Fruit fly (Drosophila melanogaster): ENCODE data around the gene Dci.
A peak's percentile ranks its signal among the peaks of the same experiment; 100 is the strongest.

Gene Dci

DNA sequence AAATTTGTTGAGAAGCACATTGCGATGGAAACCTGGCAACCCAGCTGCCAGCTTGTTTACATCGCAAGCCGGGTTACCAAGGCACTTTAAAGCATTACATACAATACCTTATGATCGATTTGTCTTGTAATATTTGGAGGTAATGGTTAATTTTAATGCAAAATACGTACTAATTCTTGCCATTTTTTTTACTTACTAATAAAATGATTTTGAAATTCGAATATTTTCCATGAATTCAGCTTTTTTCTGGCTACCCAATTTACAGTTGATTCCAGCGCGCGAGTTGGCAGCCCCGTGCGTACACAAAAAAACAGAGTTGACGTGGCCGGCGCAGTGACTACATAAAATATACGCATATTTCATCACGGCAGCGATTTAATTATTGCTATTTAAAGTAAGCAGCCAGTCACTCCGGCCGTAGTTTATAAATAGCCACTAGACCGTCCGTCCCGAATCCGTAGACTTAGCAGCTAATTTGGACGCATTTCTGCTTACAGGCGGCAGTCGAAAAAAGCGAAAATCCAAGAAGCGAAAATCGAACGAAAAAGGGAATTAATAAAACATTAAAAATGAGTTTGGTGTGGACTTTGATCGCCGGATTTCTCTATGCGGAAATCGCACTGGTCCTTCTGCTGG, 13.5 kb upstream of the Dci start, which contains the start of the genes CG13901 and CG13887 (continued):
- peak; percentile 65 for TF ChIP-seq CG5180 (GFP tag; optimal IDR thresholded peaks at IDR 0.05)
- TF ChIP-seq CG7271 (tag; optimal IDR thresholded peaks at IDR 0.05), result peak; percentile 78
- TF ChIP-seq Med (GFP tag), result peak; percentile 97
- TF ChIP-seq pros (GFP tag; optimal IDR thresholded peaks at IDR 0.05), result peak; percentile 2
- TF ChIP-seq Hr3 (GFP tag; optimal IDR thresholded peaks at IDR 0.05), result peak; percentile 93
- peak; percentile 91 for TF ChIP-seq fd3F (GFP tag; optimal IDR thresholded peaks at IDR 0.05)
- TF ChIP-seq cwo (GFP tag; optimal IDR thresholded peaks at IDR 0.05), result peak; percentile 83
- peak; percentile 82 for TF ChIP-seq CG30020 (tag; optimal IDR thresholded peaks at IDR 0.05)
- peak; percentile 67 for TF ChIP-seq CG17612 (GFP tag; IDR thresholded peaks at IDR 0.05)
- TF ChIP-seq dimm (GFP tag; IDR thresholded peaks at IDR 0.05), result peak; percentile 61; the same call in 1 of the 2 replicates
- peak; percentile 89 for TF ChIP-seq tgo (GFP tag; IDR thresholded peaks at IDR 0.05)
- TF ChIP-seq psq (GFP tag; optimal IDR thresholded peaks at IDR 0.05), result peak; percentile 80
- peak; percentile 92 for TF ChIP-seq CG14014 (GFP tag; IDR thresholded peaks at IDR 0.05)
- peak; percentile 76 for TF ChIP-seq CG11696 (GFP tag; IDR thresholded peaks at IDR 0.05)
- TF ChIP-seq CG10462 (GFP tag; optimal IDR thresholded peaks at IDR 0.05), result peak; percentile 86
- TF ChIP-seq gcm2 (GFP tag; optimal IDR thresholded peaks at IDR 0.05), result peak; percentile 80
- peak; percentile 85 for TF ChIP-seq CG1233 (GFP tag; optimal IDR thresholded peaks at IDR 0.05)
- peak; percentile 88 for TF ChIP-seq CG11456 (GFP tag; IDR thresholded peaks at IDR 0.05)
- no peak for TF ChIP-seq CG11723 (GFP tag; optimal IDR thresholded peaks at IDR 0.05)
- TF ChIP-seq CG31388 (GFP tag; optimal IDR thresholded peaks at IDR 0.05), result peak; percentile 62
- TF ChIP-seq CG16779 (GFP tag; IDR thresholded peaks at IDR 0.05), result peak; percentile 56; the same call in 1 of the 2 replicates
- peak; percentile 95 for TF ChIP-seq gro (GFP tag; optimal IDR thresholded peaks at IDR 0.05)
- peak; percentile 95 for TF ChIP-seq CG3847 (GFP tag; IDR thresholded peaks at IDR 0.05)
- peak; percentile 96 for TF ChIP-seq CG17829 (tag; optimal IDR thresholded peaks at IDR 0.05)
- TF ChIP-seq bab2 (GFP tag; optimal IDR thresholded peaks at IDR 0.05), result peak; percentile 83
- peak; percentile 99 for TF ChIP-seq Ets65A (GFP tag)
- TF ChIP-seq stwl (tag; optimal IDR thresholded peaks at IDR 0.05), result peak; percentile 93
- peak; percentile 84 for TF ChIP-seq CG3163 (GFP tag; optimal IDR thresholded peaks at IDR 0.05)
- TF ChIP-seq usp (GFP tag; optimal IDR thresholded peaks at IDR 0.05), result no peak
- peak; percentile 67 for TF ChIP-seq run (tag; optimal IDR thresholded peaks at IDR 0.05)
- peak; percentile 60 for TF ChIP-seq CG8281 (tag; optimal IDR thresholded peaks at IDR 0.05)
- peak; percentile 82 for TF ChIP-seq CG12104 (GFP tag; optimal IDR thresholded peaks at IDR 0.05)
- peak; percentile 94 for TF ChIP-seq ind (GFP tag; optimal IDR thresholded peaks at IDR 0.05)
- TF ChIP-seq bbx (GFP tag; IDR thresholded peaks at IDR 0.05; ENCODE audit: partially characterized antibody), result 0 out of 2 replicates have a peak, but pooled peaks have one; percentile 9
- peak; percentile 87 for TF ChIP-seq CG10979 (tag; optimal IDR thresholded peaks at IDR 0.05)
- TF ChIP-seq zf30C (GFP tag; optimal IDR thresholded peaks at IDR 0.05), result peak; percentile 1
- peak; percentile 88 for TF ChIP-seq CG10366 (GFP tag; IDR thresholded peaks at IDR 0.05)
- no peak for TF ChIP-seq cad (GFP tag; optimal IDR thresholded peaks at IDR 0.05)
- TF ChIP-seq H15 (GFP tag; IDR thresholded peaks at IDR 0.05), result peak; percentile 81
- peak; percentile 89 for TF ChIP-seq CG16863 (GFP tag; optimal IDR thresholded peaks at IDR 0.05)
- peak; percentile 83 for TF ChIP-seq CG32772 (GFP tag; IDR thresholded peaks at IDR 0.05)
- peak; percentile 97 for TF ChIP-seq HmgZ (tag; optimal IDR thresholded peaks at IDR 0.05)
- peak; percentile 73 for TF ChIP-seq CG11085 (GFP tag; IDR thresholded peaks at IDR 0.05)
- peak; percentile 90 for TF ChIP-seq dysf (GFP tag; IDR thresholded peaks at IDR 0.05)
- peak; percentile 94 for TF ChIP-seq dpn (GFP tag; optimal IDR thresholded peaks at IDR 0.05)
- peak; percentile 84 for TF ChIP-seq CG6272 (GFP tag; IDR thresholded peaks at IDR 0.05)
- peak; percentile 75 for TF ChIP-seq Mes4 (GFP tag; optimal IDR thresholded peaks at IDR 0.05)
- TF ChIP-seq CG17328 (GFP tag; IDR thresholded peaks at IDR 0.05), result peak; percentile 84
- TF ChIP-seq BtbVII (GFP tag; optimal IDR thresholded peaks at IDR 0.05), result peak; percentile 67
- TF ChIP-seq grn (GFP tag; optimal IDR thresholded peaks at IDR 0.05), result no peak
- TF ChIP-seq CG15514 (GFP tag; optimal IDR thresholded peaks at IDR 0.05), result peak; percentile 92

Data from whole organism, embryonic.